Fruit fly (Drosophila melanogaster): ENCODE measurements around the gene mrt.
A peak's percentile ranks its signal among the peaks of the same experiment; 100 is the strongest.

Gene mrt

dm6 chr3R:27274533-27275447 lies 7.7 kb downstream of the mrt start, which contains the start of gene CG5938 (continued):
- TF ChIP-seq Bdp1 (GFP tag; optimal IDR thresholded peaks at IDR 0.05) (no peak), CG10321 (GFP tag; IDR thresholded peaks at IDR 0.05) (no peak), CG9215 (GFP tag; IDR thresholded peaks at IDR 0.05) (no peak), CG10267 (tag; optimal IDR thresholded peaks at IDR 0.05) (peak; percentile 79), CG7745 (tag; optimal IDR thresholded peaks at IDR 0.05) (no peak), CG30403 (GFP tag; optimal IDR thresholded peaks at IDR 0.05) (peak; percentile 43), tll (GFP tag; optimal IDR thresholded peaks at IDR 0.05) (peak in 1 of 2 experiments; percentile 76), Scr (GFP tag; IDR thresholded peaks at IDR 0.05; ENCODE audit: partially characterized antibody) (peak; percentile 24; the same call in 1 of the 2 replicates), CoRest (tag; optimal IDR thresholded peaks at IDR 0.05) (peak; percentile 51), CG3726 (GFP tag; IDR thresholded peaks at IDR 0.05) (no peak), CG9817 (tag; optimal IDR thresholded peaks at IDR 0.05) (peak; percentile 9), nau (GFP tag; optimal IDR thresholded peaks at IDR 0.05) (no peak), CG1647 (GFP tag; optimal IDR thresholded peaks at IDR 0.05) (no peak), CG4282 (GFP tag; optimal IDR thresholded peaks at IDR 0.05) (no peak), CG9797 (GFP tag; optimal IDR thresholded peaks at IDR 0.05) (peak; percentile 13), CG10959 (GFP tag; IDR thresholded peaks at IDR 0.05) (0 out of 2 replicates have a peak, but pooled peaks have one; percentile 13), cg (GFP tag; optimal IDR thresholded peaks at IDR 0.05) (peak; percentile 90), Dbx (GFP tag; IDR thresholded peaks at IDR 0.05) (0 out of 3 replicates have a peak, but pooled peaks have one; percentile 27), salm (tag; optimal IDR thresholded peaks at IDR 0.05) (no peak), CG5245 (GFP tag; optimal IDR thresholded peaks at IDR 0.05) (no peak), Usf (GFP tag; optimal IDR thresholded peaks at IDR 0.05) (no peak), Nf-YC (tag; optimal IDR thresholded peaks at IDR 0.05) (peak; percentile 23), Doc2 (GFP tag; IDR thresholded peaks at IDR 0.05) (no peak), lola (GFP tag; optimal IDR thresholded peaks at IDR 0.05) (peak in 1 of 3 experiments; percentile 20), ken (GFP tag; IDR thresholded peaks at IDR 0.05) (0 out of 3 replicates have a peak, but pooled peaks have one; percentile 13), sug (tag; optimal IDR thresholded peaks at IDR 0.05) (peak; percentile 49), CG14441 (GFP tag; IDR thresholded peaks at IDR 0.05) (0 out of 2 replicates have a peak, but pooled peaks have one; percentile 29), Med (GFP tag) (peak; percentile 78), CG1603 (tag; optimal IDR thresholded peaks at IDR 0.05) (peak; percentile 1), sens-2 (GFP tag; IDR thresholded peaks at IDR 0.05) (no peak), CG9727 (GFP tag; optimal IDR thresholded peaks at IDR 0.05) (peak; percentile 10), CG10209 (GFP tag; optimal IDR thresholded peaks at IDR 0.05) (peak; percentile 8), Ets97D (GFP tag; optimal IDR thresholded peaks at IDR 0.05) (no peak), MESR4 (GFP tag; optimal IDR thresholded peaks at IDR 0.05) (peak; percentile 73), chm (GFP tag; IDR thresholded peaks at IDR 0.05) (no peak), h (optimal IDR thresholded peaks at IDR 0.05) (no peak), unc-4 (GFP tag; IDR thresholded peaks at IDR 0.05; ENCODE audit: partially characterized antibody) (peak; percentile 15; the same call in 1 of the 2 replicates), Trl (optimal IDR thresholded peaks at IDR 0.05) (no peak), Trl (GFP tag; optimal IDR thresholded peaks at IDR 0.05) (no peak), CG1529 (GFP tag; optimal IDR thresholded peaks at IDR 0.05) (no peak), CG13775 (GFP tag; optimal IDR thresholded peaks at IDR 0.05) (peak; percentile 58), CG6272 (GFP tag; IDR thresholded peaks at IDR 0.05) (no peak), hb (GFP tag; IDR thresholded peaks at IDR 0.05; ENCODE audit: partially characterized antibody) (no peak), grau (tag; optimal IDR thresholded peaks at IDR 0.05) (peak; percentile 41), jigr1 (GFP tag; IDR thresholded peaks at IDR 0.05) (no peak), CG2120 (GFP tag; optimal IDR thresholded peaks at IDR 0.05) (peak; percentile 20), Kr (GFP tag; optimal IDR thresholded peaks at IDR 0.05) (no peak), sna (GFP tag; IDR thresholded peaks at IDR 0.05; ENCODE audit: partially characterized antibody) (no peak)
